Fruit fly (Drosophila melanogaster) whole organism, embryonic: ENCODE results near the gene CG4025.

Source experiments
- Adf1 ChIP-seq: fragments of 200-800 bp; sonication (Bioruptor generic); IDR thresholded peaks from 2 replicates; pipeline ENCODE4 v1.3.6; 2022; ENCODE audit warnings: missing biosample characterization, missing genetic modification characterization
- CG10147 ChIP-seq: fragments of 200-800 bp; sonication (Bioruptor generic); optimal IDR thresholded peaks from 2 replicates; lab custom pipeline; 2019; ENCODE audit warnings: missing biosample characterization, mild to moderate bottlenecking, missing genetic modification characterization, moderate library complexity
- CG10321 ChIP-seq: fragments of 200-800 bp; sonication (Bioruptor generic); IDR thresholded peaks from 2 replicates; pipeline ENCODE4 v1.3.6; 2022; ENCODE audit warnings: missing biosample characterization, missing genetic modification characterization
- CG10431 ChIP-seq: fragments of 200-800 bp; sonication (Bioruptor generic); optimal IDR thresholded peaks from 3 replicates; lab custom pipeline; 2018; ENCODE audit warnings: missing biosample characterization, mild to moderate bottlenecking, missing genetic modification characterization
- CG13424 ChIP-seq: fragments of 200-800 bp; sonication (Bioruptor generic); optimal IDR thresholded peaks from 2 replicates; lab custom pipeline; 2019; ENCODE audit warnings: missing biosample characterization, mild to moderate bottlenecking, missing genetic modification characterization, moderate library complexity
- CG13775 ChIP-seq: fragments of 200-800 bp; sonication (Bioruptor generic); optimal IDR thresholded peaks from 3 replicates; lab custom pipeline; 2017; ENCODE audit warnings: missing biosample characterization, mild to moderate bottlenecking, missing genetic modification characterization
- CG16813 ChIP-seq: fragments of 200-800 bp; sonication (Bioruptor generic); IDR thresholded peaks from 3 replicates; pipeline ENCODE4 v1.3.6; 2022; ENCODE audit warnings: missing biosample characterization, missing genetic modification characterization; ENCODE audit not compliant: partially characterized antibody
- CG16863 ChIP-seq: fragments of 200-800 bp; sonication (Bioruptor generic); optimal IDR thresholded peaks from 3 replicates; lab custom pipeline; 2016; ENCODE audit warnings: missing biosample characterization, missing genetic modification characterization
- CG17802 ChIP-seq: fragments of 200-800 bp; sonication (Bioruptor generic); optimal IDR thresholded peaks from 2 replicates; lab custom pipeline; 2018; ENCODE audit warnings: missing biosample characterization, mild to moderate bottlenecking, missing genetic modification characterization, moderate library complexity
- CG18262 ChIP-seq: fragments of 200-800 bp; optimal IDR thresholded peaks from 3 replicates; lab custom pipeline; 2019; ENCODE audit warnings: missing biosample characterization, mild to moderate bottlenecking, missing genetic modification characterization, moderate library complexity
- CG1832 ChIP-seq: fragments of 200-800 bp; sonication (Bioruptor generic); optimal IDR thresholded peaks from 2 replicates; lab custom pipeline; 2017; ENCODE audit warnings: missing biosample characterization, mild to moderate bottlenecking, missing genetic modification characterization, inconsistent platforms
- CG18599 ChIP-seq: fragments of 200-800 bp; sonication (Bioruptor generic); optimal IDR thresholded peaks from 3 replicates; lab custom pipeline; 2017; ENCODE audit warnings: missing biosample characterization, missing genetic modification characterization, mild to moderate bottlenecking, moderate library complexity, missing genetic modification reagents
- CG18764 ChIP-seq: fragments of 200-800 bp; sonication (Bioruptor generic); optimal IDR thresholded peaks from 3 replicates; lab custom pipeline; 2016; ENCODE audit warnings: missing biosample characterization, missing genetic modification characterization
- CG2120 ChIP-seq: fragments of 200-800 bp; sonication (Bioruptor generic); optimal IDR thresholded peaks from 3 replicates; lab custom pipeline; 2016; ENCODE audit warnings: missing biosample characterization, missing genetic modification characterization
- CG31441 ChIP-seq: fragments of 200-800 bp; sonication (Bioruptor generic); IDR thresholded peaks from 2 replicates; pipeline ENCODE4 v1.3.6; 2022; ENCODE audit warnings: missing biosample characterization, missing genetic modification characterization
- CG4617 ChIP-seq: fragments of 200-800 bp; sonication (Bioruptor generic); optimal IDR thresholded peaks from 3 replicates; lab custom pipeline; 2016; ENCODE audit warnings: missing biosample characterization, missing genetic modification characterization, borderline replicate concordance
- CG8281 ChIP-seq: fragments of 200-800 bp; sonication (Bioruptor generic); optimal IDR thresholded peaks from 2 replicates; lab custom pipeline; 2018; ENCODE audit warnings: missing biosample characterization, mild to moderate bottlenecking, missing genetic modification characterization, moderate library complexity
- CG9609 ChIP-seq: fragments of 200-800 bp; sonication (Bioruptor generic); optimal IDR thresholded peaks from 3 replicates; lab custom pipeline; 2016; ENCODE audit warnings: missing biosample characterization, missing genetic modification characterization
- CoRest ChIP-seq: fragments of 200-800 bp; sonication (Bioruptor generic); optimal IDR thresholded peaks from 3 replicates; lab custom pipeline; 2018; ENCODE audit warnings: missing biosample characterization, mild to moderate bottlenecking, missing genetic modification characterization, moderate library complexity
- D ChIP-seq, 2 experiments: fragments of 200-800 bp in 1 of 2; fragments of >200 bp in 1 of 2; sonication (Bioruptor generic) in 1 of 2; optimal IDR thresholded peaks; 2 replicates in 1 of 2; 3 replicates in 1 of 2; lab custom pipeline; 2017; ENCODE audit warnings: mild to moderate bottlenecking in 1 of 2, missing biosample characterization in 1 of 2, missing genetic modification characterization in 1 of 2, missing genetic modification reagents in 1 of 2
- ERR ChIP-seq: fragments of 200-800 bp; sonication (Bioruptor generic); optimal IDR thresholded peaks from 2 replicates; lab custom pipeline; 2016; ENCODE audit warnings: missing biosample characterization, missing genetic modification characterization
- Fer1 ChIP-seq: fragments of 200-800 bp; sonication (Bioruptor generic); optimal IDR thresholded peaks from 2 replicates; lab custom pipeline; 2017; ENCODE audit warnings: missing biosample characterization, mild to moderate bottlenecking, missing genetic modification characterization
- HLH3B ChIP-seq: fragments of 200-800 bp; sonication (Bioruptor generic); IDR thresholded peaks from 2 replicates; pipeline ENCODE4 v1.3.6; 2022; ENCODE audit warnings: missing biosample characterization, missing genetic modification characterization
- HLHmδ ChIP-seq: fragments of 200-800 bp; sonication (Bioruptor generic); optimal IDR thresholded peaks from 2 replicates; lab custom pipeline; 2018; ENCODE audit warnings: missing biosample characterization, mild to moderate bottlenecking, missing genetic modification characterization, moderate library complexity
- Med ChIP-seq: fragments of 200-800 bp; sonication (Bioruptor generic); peaks from one replicate; lab custom pipeline; 2016; ENCODE audit warnings: missing biosample characterization, missing genetic modification characterization, mild to moderate bottlenecking, inconsistent platforms, moderate library complexity
- NFAT ChIP-seq: fragments of 200-800 bp; sonication (Bioruptor generic); IDR thresholded peaks from 2 replicates; pipeline ENCODE4 v1.3.6; 2022; ENCODE audit warnings: missing biosample characterization, missing genetic modification characterization
- NK7.1 ChIP-seq: fragments of 200-800 bp; sonication (Bioruptor generic); optimal IDR thresholded peaks from 3 replicates; lab custom pipeline; 2016; ENCODE audit warnings: missing biosample characterization, missing genetic modification characterization
- Side ChIP-seq: fragments of 200-800 bp; sonication (Bioruptor generic); optimal IDR thresholded peaks from 2 replicates; lab custom pipeline; 2016; ENCODE audit warnings: missing biosample characterization, missing genetic modification characterization
- Vsx1 ChIP-seq: fragments of 200-800 bp; sonication (Bioruptor generic); optimal IDR thresholded peaks from 2 replicates; lab custom pipeline; 2017; ENCODE audit warnings: missing biosample characterization, mild to moderate bottlenecking, missing genetic modification characterization, missing genetic modification reagents
- Xbp1 ChIP-seq: fragments of 200-800 bp; sonication (Bioruptor generic); optimal IDR thresholded peaks from 3 replicates; lab custom pipeline; 2016; ENCODE audit warnings: missing biosample characterization, mild to moderate bottlenecking, missing genetic modification characterization
- YL-1 ChIP-seq: fragments of 200-800 bp; sonication (Bioruptor generic); optimal IDR thresholded peaks from 3 replicates; lab custom pipeline; 2017; ENCODE audit warnings: missing biosample characterization, mild to moderate bottlenecking, missing genetic modification characterization
- az2 ChIP-seq: fragments of 200-800 bp; sonication (Bioruptor generic); optimal IDR thresholded peaks from 3 replicates; lab custom pipeline; 2016; ENCODE audit warnings: missing biosample characterization, missing genetic modification characterization
- caup ChIP-seq: fragments of 200-800 bp; sonication (Bioruptor generic); optimal IDR thresholded peaks from 3 replicates; lab custom pipeline; 2017; ENCODE audit warnings: missing biosample characterization, mild to moderate bottlenecking, missing genetic modification characterization, moderate library complexity; ENCODE audit not compliant: severe bottlenecking
- cwo ChIP-seq: fragments of 200-800 bp; sonication (Bioruptor generic); optimal IDR thresholded peaks from 3 replicates; lab custom pipeline; 2017; ENCODE audit warnings: missing biosample characterization, missing genetic modification characterization, mild to moderate bottlenecking, moderate library complexity, missing genetic modification reagents
- dimm ChIP-seq: fragments of 200-800 bp; sonication (Bioruptor generic); IDR thresholded peaks from 2 replicates; pipeline ENCODE4 v1.3.6; 2022; ENCODE audit warnings: missing biosample characterization, missing genetic modification characterization
- ems ChIP-seq: fragments of 200-800 bp; sonication (Bioruptor generic); optimal IDR thresholded peaks from 3 replicates; lab custom pipeline; 2016; ENCODE audit warnings: missing biosample characterization, missing genetic modification characterization
- en ChIP-seq: fragments of 200-800 bp; sonication (Bioruptor generic); optimal IDR thresholded peaks from 2 replicates; lab custom pipeline; 2016; ENCODE audit warnings: missing biosample characterization, missing genetic modification characterization
- fru ChIP-seq: fragments of >200 bp; optimal IDR thresholded peaks from 2 replicates; lab custom pipeline; 2017
- fu2 ChIP-seq: fragments of 200-800 bp; sonication (Bioruptor generic); optimal IDR thresholded peaks from 2 replicates; lab custom pipeline; 2016; ENCODE audit warnings: missing biosample characterization, missing genetic modification characterization
- klu ChIP-seq: fragments of 200-800 bp; sonication (Bioruptor generic); IDR thresholded peaks from 2 replicates; pipeline ENCODE4 v1.3.6; 2022; ENCODE audit warnings: missing biosample characterization, missing genetic modification characterization
- lab ChIP-seq: fragments of 200-800 bp; sonication (Bioruptor generic); optimal IDR thresholded peaks from 3 replicates; lab custom pipeline; 2017; ENCODE audit warnings: missing biosample characterization, missing genetic modification characterization, mild to moderate bottlenecking, moderate library complexity, missing genetic modification reagents
- luna ChIP-seq: fragments of 200-800 bp; sonication (Bioruptor generic); optimal IDR thresholded peaks from 2 replicates; lab custom pipeline; 2016; ENCODE audit warnings: missing biosample characterization, missing genetic modification characterization
- nau ChIP-seq: fragments of 200-800 bp; sonication (Bioruptor generic); optimal IDR thresholded peaks from 3 replicates; lab custom pipeline; 2017; ENCODE audit warnings: missing biosample characterization, mild to moderate bottlenecking, missing genetic modification characterization, missing genetic modification reagents
- pan ChIP-seq, 4 experiments: fragments of >200 bp in 3 of 4; fragments of 200-800 bp in 1 of 4; sonication (Bioruptor generic) in 1 of 4; optimal IDR thresholded peaks in 3 of 4; IDR thresholded peaks in 1 of 4; 2 replicates each; pipeline versions ENCODE4 v1.3.6 to Lab custom; 2017 to 2022; ENCODE audit warnings: missing biosample characterization in 2 of 4, missing genetic modification characterization in 2 of 4, mixed read lengths in 1 of 4
- schlank ChIP-seq: fragments of 200-800 bp; sonication (Bioruptor generic); optimal IDR thresholded peaks from 2 replicates; lab custom pipeline; 2018; ENCODE audit warnings: missing biosample characterization, mild to moderate bottlenecking, missing genetic modification characterization
- sens ChIP-seq: fragments of 200-800 bp; sonication (Bioruptor generic); peaks from one replicate; lab custom pipeline; 2016; ENCODE audit warnings: missing biosample characterization, missing genetic modification characterization
- shn ChIP-seq: fragments of 200-800 bp; sonication (Bioruptor generic); optimal IDR thresholded peaks from 3 replicates; lab custom pipeline; 2016; ENCODE audit warnings: missing biosample characterization, missing genetic modification characterization
- tap ChIP-seq: fragments of 200-800 bp; optimal IDR thresholded peaks from 3 replicates; lab custom pipeline; 2019; ENCODE audit warnings: missing biosample characterization, mild to moderate bottlenecking, missing genetic modification characterization, moderate library complexity
- ttk ChIP-seq: fragments of 200-800 bp; sonication (Bioruptor generic); IDR thresholded peaks from 2 replicates; pipeline ENCODE4 v2.1.2; 2022; ENCODE audit warnings: missing biosample characterization, missing genetic modification characterization
- unc-4 ChIP-seq: fragments of 200-800 bp; sonication (Bioruptor generic); IDR thresholded peaks from 2 replicates; pipeline ENCODE4 v1.3.6; 2022; ENCODE audit warnings: missing biosample characterization, missing genetic modification characterization; ENCODE audit not compliant: partially characterized antibody
- zfh1 ChIP-seq: fragments of 200-800 bp; sonication (Bioruptor generic); IDR thresholded peaks from 3 replicates; pipeline ENCODE4 v1.3.6; 2022; ENCODE audit warnings: missing biosample characterization, missing genetic modification characterization

CG4025 gene

DNA sequence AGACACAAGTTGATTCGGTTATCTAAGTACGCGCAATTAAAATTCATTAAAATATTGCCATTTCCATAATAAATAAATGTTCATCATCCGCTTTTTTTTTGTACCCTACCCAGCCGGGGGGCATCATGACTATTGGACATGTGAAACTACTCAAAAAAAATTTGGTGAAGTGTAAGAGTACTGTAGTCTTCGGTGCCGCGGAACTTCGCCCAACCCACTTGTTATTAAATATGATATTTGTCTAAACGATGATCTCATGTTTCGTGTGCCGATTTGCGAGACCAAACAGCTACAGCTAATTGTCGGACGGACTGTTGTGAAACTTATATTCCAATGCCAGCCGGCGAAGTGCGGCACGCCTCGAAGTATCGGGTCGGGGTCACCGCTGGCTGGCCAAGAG, 12.0 kb downstream of the CG4025 start (continued):
- TF ChIP-seq NFAT (GFP tag; lab: Robert Waterston, UW) (no peak), CG13424 (tag; lab: Kevin White, UChicago) (no peak), CG10147 (GFP tag; lab: Kevin White, UChicago) (no peak), CG10321 (GFP tag; lab: Robert Waterston, UW) (no peak), ttk (GFP tag; lab: Robert Waterston, UW) (no peak), CoRest (no peak), schlank (no peak), luna (no peak), Vsx1 (GFP tag; lab: Kevin White, UChicago) (no peak), CG16813 (GFP tag; lab: Robert Waterston, UW) (no peak), pan (optimal IDR thresholded peaks at IDR 0.05; lab: Kevin White, UChicago) (no peak), pan (GFP tag; optimal IDR thresholded peaks at IDR 0.05 in 1 of 2, IDR thresholded peaks at IDR 0.05 in 1 of 2) (peak in 1 of 2 experiments; percentile 6), ems (GFP tag; lab: Kevin White, UChicago) (no peak), CG18262 (no peak), YL-1 (no peak), fru (lab: Kevin White, UChicago) (no peak), fu2 (GFP tag; lab: Kevin White, UChicago) (no peak), cwo (GFP tag; lab: Kevin White, UChicago) (no peak), Side (no peak), HLHmδ (GFP tag; lab: Kevin White, UChicago) (no peak), Fer1 (GFP tag; lab: Kevin White, UChicago) (no peak), nau (no peak), CG2120 (GFP tag; lab: Kevin White, UChicago) (peak; percentile 21), HLH3B (GFP tag; lab: Robert Waterston, UW) (no peak), dimm (no peak), CG9609 (GFP tag; lab: Kevin White, UChicago) (no peak), CG10431 (no peak), az2 (GFP tag; lab: Kevin White, UChicago) (no peak), shn (GFP tag; lab: Kevin White, UChicago) (no peak), Xbp1 (GFP tag; lab: Kevin White, UChicago) (no peak), CG8281 (tag; lab: Kevin White, UChicago) (no peak), Adf1 (GFP tag; lab: Robert Waterston, UW) (no peak), en (GFP tag; lab: Kevin White, UChicago) (no peak), klu (no peak), CG1832 (GFP tag; lab: Kevin White, UChicago) (no peak), CG18599 (GFP tag; lab: Kevin White, UChicago) (peak; percentile 26), unc-4 (no peak), tap (tag; lab: Kevin White, UChicago) (no peak), ERR (GFP tag; lab: Kevin White, UChicago) (no peak), Med (GFP tag; lab: Kevin White, UChicago) (peak; percentile 78), CG13775 (no peak), CG17802 (tag; lab: Kevin White, UChicago) (no peak), caup (no peak), CG18764 (GFP tag; lab: Kevin White, UChicago) (no peak), zfh1 (GFP tag; lab: Robert Waterston, UW) (no peak), D (optimal IDR thresholded peaks at IDR 0.05; lab: Kevin White, UChicago) (no peak), D (GFP tag; optimal IDR thresholded peaks at IDR 0.05; lab: Kevin White, UChicago) (no peak), CG31441 (GFP tag; lab: Robert Waterston, UW) (no peak), NK7.1 (GFP tag; lab: Kevin White, UChicago) (no peak), CG16863 (GFP tag; lab: Kevin White, UChicago) (no peak), CG4617 (no peak), sens (peak; percentile 8), lab (peak; percentile 40)
